Worm (Caenorhabditis elegans) whole organism, late embryonic: ENCODE measurements around the gene F01D5.2.

Experiments used
- C38D4.7 ChIP-seq: fragments of 200-800 bp; sonication (Bioruptor generic); optimal IDR thresholded peaks from 2 replicates; lab custom pipeline; 2018; ENCODE audit warnings: mild to moderate bottlenecking, missing genetic modification characterization, moderate library complexity, missing compliant biosample characterization
- F13H6.1 ChIP-seq: sonication (generic microtip); optimal IDR thresholded peaks from 2 replicates; lab custom pipeline; 2016; ENCODE audit warnings: missing genetic modification characterization, missing compliant biosample characterization
- ama-1 ChIP-seq: fragments of 150-350 bp; optimal IDR thresholded peaks from 2 replicates; lab custom pipeline; 2014
- ceh-22 ChIP-seq: sonication (generic microtip); optimal IDR thresholded peaks from 2 replicates; lab custom pipeline; 2017; ENCODE audit warnings: missing biosample characterization, missing genetic modification characterization
- che-1 ChIP-seq: sonication (generic microtip); optimal IDR thresholded peaks from 2 replicates; lab custom pipeline; 2016; ENCODE audit warnings: mild to moderate bottlenecking, missing genetic modification characterization, missing compliant biosample characterization
- elt-2 ChIP-seq: sonication (generic microtip); optimal IDR thresholded peaks from 2 replicates; lab custom pipeline; 2016; ENCODE audit warnings: missing genetic modification reagents, missing genetic modification characterization, missing compliant biosample characterization
- ets-4 ChIP-seq: sonication (generic microtip); optimal IDR thresholded peaks from 2 replicates; lab custom pipeline; 2016; ENCODE audit warnings: missing genetic modification characterization, missing compliant biosample characterization
- fkh-10 ChIP-seq: fragments of 150-350 bp; optimal IDR thresholded peaks from 2 replicates; lab custom pipeline; 2014; ENCODE audit warnings: missing biosample characterization, missing genetic modification reagents, missing genetic modification characterization
- hlh-30 ChIP-seq: sonication (generic microtip); optimal IDR thresholded peaks from 2 replicates; lab custom pipeline; 2017; ENCODE audit warnings: antibody characterized with exemption, missing genetic modification characterization, missing compliant biosample characterization; ENCODE audit not compliant: insufficient read depth
- lin-11 ChIP-seq: fragments of 200-800 bp; sonication (Bioruptor generic); optimal IDR thresholded peaks from 2 replicates; lab custom pipeline; 2018; ENCODE audit warnings: mild to moderate bottlenecking, missing genetic modification characterization, missing compliant biosample characterization
- nhr-11 ChIP-seq: fragments of 150-350 bp; optimal IDR thresholded peaks from 2 replicates; lab custom pipeline; 2014; ENCODE audit warnings: missing biosample characterization, missing genetic modification characterization
- pros-1 ChIP-seq: fragments of 150-350 bp; optimal IDR thresholded peaks from 2 replicates; lab custom pipeline; 2014; ENCODE audit warnings: missing biosample characterization, missing genetic modification reagents, missing genetic modification characterization
- unc-86 ChIP-seq: sonication (generic microtip); optimal IDR thresholded peaks from 2 replicates; lab custom pipeline; 2016; ENCODE audit warnings: missing genetic modification characterization, missing compliant biosample characterization
- ztf-16 ChIP-seq: sonication (generic microtip); optimal IDR thresholded peaks from 2 replicates; lab custom pipeline; 2017; ENCODE audit warnings: missing genetic modification characterization, missing compliant biosample characterization

- TF ChIP-seq pros-1 (no peak), ceh-22 (no peak), ama-1 (lab: Kevin White, UChicago) (no peak), lin-11 (tag; lab: Kevin White, UChicago) (no peak), che-1 (no peak), C38D4.7 (GFP tag; lab: Kevin White, UChicago) (no peak), fkh-10 (GFP tag; lab: Kevin White, UChicago) (no peak), nhr-11 (tag; lab: Kevin White, UChicago) (no peak), ets-4 (tag; lab: Kevin White, UChicago) (no peak), elt-2 (tag; lab: Kevin White, UChicago) (no peak), hlh-30 (tag; lab: Kevin White, UChicago) (no peak), F13H6.1 (tag; lab: Kevin White, UChicago) (no peak), unc-86 (no peak), ztf-16 (tag; lab: Kevin White, UChicago) (no peak)
These were observed 46.4 kb upstream of the F01D5.2 start for ce11 chrII:14045235-14045634.
